Fruit fly (Drosophila melanogaster) whole organism, adult: ENCODE results near the gene His3.3B.

Source experiments
- CG11617 ChIP-seq: fragments of 200-800 bp; sonication (Bioruptor generic); optimal IDR thresholded peaks from 2 replicates; lab custom pipeline; 2017; ENCODE audit warnings: mild to moderate bottlenecking, missing biosample characterization, missing genetic modification reagents, missing genetic modification characterization
- CG12768 ChIP-seq: fragments of 200-800 bp; sonication (Bioruptor generic); optimal IDR thresholded peaks from 2 replicates; lab custom pipeline; 2017; ENCODE audit warnings: missing biosample characterization, missing genetic modification characterization, mild to moderate bottlenecking, moderate library complexity, missing genetic modification reagents
- CG14711 ChIP-seq: fragments of 200-800 bp; sonication (Bioruptor generic); optimal IDR thresholded peaks from 2 replicates; lab custom pipeline; 2018; ENCODE audit warnings: missing biosample characterization, mild to moderate bottlenecking, missing genetic modification characterization, moderate library complexity
- CG1620 ChIP-seq: fragments of 200-800 bp; sonication (Bioruptor generic); optimal IDR thresholded peaks from 2 replicates; lab custom pipeline; 2016; ENCODE audit warnings: missing biosample characterization, missing genetic modification characterization
- CG33017 ChIP-seq: fragments of 200-800 bp; sonication (Bioruptor generic); optimal IDR thresholded peaks from 2 replicates; lab custom pipeline; 2018; ENCODE audit warnings: missing biosample characterization, mild to moderate bottlenecking, missing genetic modification characterization, moderate library complexity
- CG5204 ChIP-seq: fragments of 200-800 bp; sonication (Bioruptor generic); optimal IDR thresholded peaks from 2 replicates; lab custom pipeline; 2016; ENCODE audit warnings: missing biosample characterization, missing genetic modification characterization
- CG7045 ChIP-seq: fragments of 200-800 bp; sonication (Bioruptor generic); optimal IDR thresholded peaks from 2 replicates; lab custom pipeline; 2017; ENCODE audit warnings: missing biosample characterization, mild to moderate bottlenecking, missing genetic modification characterization
- CG7101 ChIP-seq: fragments of 200-800 bp; sonication (Bioruptor generic); optimal IDR thresholded peaks from 2 replicates; lab custom pipeline; 2018; ENCODE audit warnings: missing biosample characterization, mild to moderate bottlenecking, missing genetic modification characterization, moderate library complexity
- Clk ChIP-seq: fragments of 200-800 bp; sonication (Bioruptor generic); optimal IDR thresholded peaks from 2 replicates; lab custom pipeline; 2017; ENCODE audit warnings: missing biosample characterization, missing genetic modification characterization
- Crg-1 ChIP-seq: fragments of 200-800 bp; sonication (Bioruptor generic); optimal IDR thresholded peaks from 2 replicates; lab custom pipeline; 2016; ENCODE audit warnings: missing biosample characterization, missing genetic modification characterization
- Hr96 ChIP-seq: fragments of 200-800 bp; sonication (Bioruptor generic); optimal IDR thresholded peaks from 2 replicates; lab custom pipeline; 2016; ENCODE audit warnings: missing biosample characterization, missing genetic modification characterization
- Mnt ChIP-seq: fragments of 200-800 bp; sonication (Bioruptor generic); optimal IDR thresholded peaks from 2 replicates; lab custom pipeline; 2016; ENCODE audit warnings: missing biosample characterization, mild to moderate bottlenecking, missing genetic modification characterization
- bab1 ChIP-seq: fragments of 200-800 bp; sonication (Bioruptor generic); optimal IDR thresholded peaks from 3 replicates; lab custom pipeline; 2019; ENCODE audit warnings: missing biosample characterization, mild to moderate bottlenecking, missing genetic modification characterization, moderate library complexity
- cic ChIP-seq: fragments of 200-800 bp; sonication (Bioruptor generic); optimal IDR thresholded peaks from 2 replicates; lab custom pipeline; 2017; ENCODE audit warnings: missing biosample characterization, mild to moderate bottlenecking, missing genetic modification characterization, moderate library complexity
- cnc ChIP-seq, 2 experiments: fragments of >200 bp; optimal IDR thresholded peaks; 2 replicates each; lab custom pipeline; 2017
- kay ChIP-seq: fragments of 200-800 bp; sonication (Bioruptor generic); peaks from one replicate; lab custom pipeline; 2016; ENCODE audit warnings: missing biosample characterization, missing genetic modification characterization, borderline replicate concordance
- ovo ChIP-seq: fragments of 200-800 bp; sonication (Bioruptor generic); optimal IDR thresholded peaks from 2 replicates; lab custom pipeline; 2016; ENCODE audit warnings: missing biosample characterization, missing genetic modification characterization
- pad ChIP-seq: fragments of 200-800 bp; sonication (Bioruptor generic); optimal IDR thresholded peaks from 3 replicates; lab custom pipeline; 2017; ENCODE audit warnings: missing biosample characterization, missing genetic modification characterization, mild to moderate bottlenecking, moderate library complexity, missing genetic modification reagents
- tj ChIP-seq: fragments of 200-800 bp; sonication (Bioruptor generic); optimal IDR thresholded peaks from 3 replicates; lab custom pipeline; 2017; ENCODE audit warnings: missing biosample characterization, mild to moderate bottlenecking, missing genetic modification characterization, moderate library complexity
- toe ChIP-seq: fragments of 200-800 bp; sonication (Bioruptor generic); optimal IDR thresholded peaks from 2 replicates; lab custom pipeline; 2016; ENCODE audit warnings: missing biosample characterization, missing genetic modification characterization

The His3.3B gene

DNA sequence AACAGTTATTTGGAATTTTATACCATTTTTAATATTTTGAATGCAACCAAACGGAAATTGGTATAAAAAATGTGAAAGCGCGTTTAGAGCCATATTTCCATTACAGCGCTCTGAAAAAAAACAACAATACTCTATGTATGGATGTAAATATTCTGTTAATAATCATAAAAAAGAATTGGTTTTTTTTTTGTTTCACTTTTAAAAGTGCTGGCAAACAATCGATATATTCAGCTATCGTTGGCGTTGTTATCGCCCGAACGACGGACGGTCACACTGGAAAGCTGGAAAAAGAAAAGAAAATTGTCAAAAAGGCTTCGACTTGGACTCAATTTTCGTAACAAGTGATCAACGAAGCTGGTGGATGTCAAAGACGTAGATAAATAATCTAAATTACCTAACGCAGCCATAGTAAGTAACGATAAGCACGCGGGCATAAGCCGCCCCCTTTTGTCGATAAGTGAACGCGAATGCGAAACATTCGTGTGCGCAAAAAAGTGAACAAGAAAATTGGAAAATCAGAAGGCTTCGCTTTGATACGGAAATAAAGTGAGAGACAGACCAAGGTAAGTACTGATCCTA is 14.2 kb downstream of the His3.3B start, which contains the start of gene CG7065:
CG7065 (plus strand) TSS at position 270 of the 579 bp plus-strand sequence.
- TF ChIP-seq Clk (GFP tag; lab: Kevin White, UChicago) (no peak), bab1 (GFP tag; lab: Kevin White, UChicago) (peak; percentile 42), CG33017 (tag; lab: Kevin White, UChicago) (no peak), CG7101 (tag; lab: Kevin White, UChicago) (peak; percentile 2)

DNA sequence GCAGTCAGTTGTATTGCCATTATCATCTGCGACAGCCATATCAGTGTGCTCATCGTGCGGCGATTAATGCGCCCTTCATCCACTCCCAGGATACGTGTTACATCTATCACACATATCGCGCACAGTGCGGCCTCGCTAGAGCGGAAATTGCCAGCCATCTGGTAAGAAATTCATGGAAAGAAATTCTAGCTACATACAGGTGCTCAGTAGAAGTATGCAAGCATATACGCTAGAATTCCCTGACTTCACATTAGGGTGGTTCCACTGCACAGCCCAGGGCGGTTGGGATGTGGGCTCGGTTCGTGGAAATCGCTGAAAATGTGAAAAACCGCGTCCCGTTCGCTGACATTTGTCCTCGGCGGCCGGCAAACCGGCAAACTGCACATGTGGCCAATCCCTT is 15.2 kb downstream of the His3.3B start:
- peak; percentile 44 for TF ChIP-seq toe (GFP tag; lab: Kevin White, UChicago)
- peak; percentile 15 for TF ChIP-seq tj
- TF ChIP-seq CG33017 (tag; lab: Kevin White, UChicago) = peak; percentile 1
- peak; percentile 15 for TF ChIP-seq CG14711 (tag; lab: Kevin White, UChicago)
- peak; percentile 49 for TF ChIP-seq CG7045 (GFP tag; lab: Kevin White, UChicago)
- TF ChIP-seq CG7101 (tag; lab: Kevin White, UChicago) = peak; percentile 30
- TF ChIP-seq CG5204 (GFP tag; lab: Kevin White, UChicago) = no peak
- TF ChIP-seq Crg-1 (GFP tag; lab: Kevin White, UChicago) = peak; percentile 16
- TF ChIP-seq cic = no peak
- TF ChIP-seq CG1620 (GFP tag; lab: Kevin White, UChicago) = no peak
- TF ChIP-seq CG12768 (GFP tag; lab: Kevin White, UChicago) = peak; percentile 41
- no peak for TF ChIP-seq ovo
- TF ChIP-seq Mnt (GFP tag; lab: Kevin White, UChicago) = no peak
- TF ChIP-seq Clk (GFP tag; lab: Kevin White, UChicago) = peak; percentile 6
- TF ChIP-seq cnc (optimal IDR thresholded peaks at IDR 0.05; lab: Kevin White, UChicago) = no peak
- TF ChIP-seq kay (GFP tag; lab: Kevin White, UChicago) = peak; percentile 76
- no peak for TF ChIP-seq bab1 (GFP tag; lab: Kevin White, UChicago)
- no peak for TF ChIP-seq Hr96 (GFP tag; lab: Kevin White, UChicago)
- no peak for TF ChIP-seq CG11617 (GFP tag; lab: Kevin White, UChicago)
- TF ChIP-seq pad (GFP tag; lab: Kevin White, UChicago) = peak; percentile 35

DNA sequence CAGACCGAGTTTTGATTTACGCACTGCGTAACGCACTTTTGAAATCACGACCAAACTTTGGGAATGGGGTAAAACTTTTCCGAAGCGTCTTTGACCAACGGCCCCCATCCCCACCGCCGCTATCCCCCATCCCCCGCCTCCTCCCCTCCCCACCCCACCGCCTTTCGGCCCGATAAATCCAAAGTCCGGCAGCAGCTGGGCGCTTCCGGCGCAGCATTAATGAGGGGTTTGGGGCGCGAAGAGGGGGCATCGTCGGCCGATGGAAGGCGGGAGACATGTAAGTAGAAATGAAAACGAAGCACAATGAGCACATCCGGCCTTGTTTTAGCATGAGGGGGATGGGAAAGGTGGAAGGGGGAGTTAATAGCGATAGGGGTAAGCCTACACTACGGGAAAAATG is 17.3 kb downstream of the His3.3B start:
- TF ChIP-seq tj (peak; percentile 32), Crg-1 (GFP tag; lab: Kevin White, UChicago) (no peak), ovo (no peak), cic (peak; percentile 19), Clk (GFP tag; lab: Kevin White, UChicago) (no peak), CG5204 (GFP tag; lab: Kevin White, UChicago) (no peak), CG11617 (GFP tag; lab: Kevin White, UChicago) (no peak), CG14711 (tag; lab: Kevin White, UChicago) (no peak)

DNA sequence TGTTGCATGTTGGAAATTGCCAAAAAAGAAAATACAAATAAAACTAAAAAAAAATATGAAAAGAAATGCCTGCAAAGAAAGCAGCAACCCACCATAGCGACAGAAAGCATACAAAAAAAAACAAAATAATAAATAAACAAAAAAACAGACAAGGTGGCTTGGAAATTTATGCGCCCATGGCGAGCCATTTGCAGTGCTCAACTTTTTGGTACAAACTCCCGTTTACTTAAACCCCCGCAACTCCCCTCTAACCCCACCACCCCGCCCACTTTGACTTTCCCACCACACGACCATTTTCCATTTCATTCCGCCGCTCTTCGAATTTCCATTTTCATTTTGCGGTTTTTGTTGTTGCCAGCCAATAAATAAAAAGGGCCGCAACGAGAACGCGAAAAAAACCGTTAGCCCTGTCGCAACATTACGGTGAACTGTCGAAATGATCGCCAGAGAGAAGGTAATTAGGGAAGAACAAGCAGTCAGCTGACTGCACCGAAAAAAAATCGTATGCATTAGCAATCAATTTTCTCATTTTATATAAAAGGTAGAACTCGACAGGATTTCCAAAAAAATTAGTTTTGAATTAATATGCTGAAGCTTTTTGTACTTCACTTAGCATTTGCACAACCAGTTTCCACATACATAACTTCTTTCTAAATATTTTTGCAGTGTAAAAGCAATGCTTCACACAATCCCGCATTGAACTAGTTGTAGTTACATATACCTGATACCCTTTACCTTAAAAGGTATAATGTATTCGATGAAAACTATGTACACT is 19.5 kb downstream of the His3.3B start:
- TF ChIP-seq CG12768 (GFP tag; lab: Kevin White, UChicago) = no peak
- TF ChIP-seq bab1 (GFP tag; lab: Kevin White, UChicago) = peak; percentile 63
- TF ChIP-seq ovo = peak; percentile 19
- peak; percentile 36 for TF ChIP-seq pad (GFP tag; lab: Kevin White, UChicago)

- no peak for TF ChIP-seq Crg-1 (GFP tag; lab: Kevin White, UChicago)
- peak; percentile 19 for TF ChIP-seq CG7101 (tag; lab: Kevin White, UChicago)
- TF ChIP-seq CG12768 (GFP tag; lab: Kevin White, UChicago) = peak; percentile 25
- no peak for TF ChIP-seq CG5204 (GFP tag; lab: Kevin White, UChicago)
- TF ChIP-seq CG33017 (tag; lab: Kevin White, UChicago) = peak; percentile 27
- no peak for TF ChIP-seq bab1 (GFP tag; lab: Kevin White, UChicago)
- no peak for TF ChIP-seq Mnt (GFP tag; lab: Kevin White, UChicago)
- TF ChIP-seq CG7045 (GFP tag; lab: Kevin White, UChicago) = no peak
- TF ChIP-seq CG11617 (GFP tag; lab: Kevin White, UChicago) = peak; percentile 3
Observed at dm6 chrX:9134922-9135453, 21.5 kb downstream of the His3.3B start, which contains the start of gene fend. Gene fend (minus strand): TSS chrX:9135099.

dm6 chrX:9134241-9134849 is 22.1 kb downstream of the His3.3B start:
- TF ChIP-seq CG11617 (GFP tag; lab: Kevin White, UChicago) (no peak), CG7045 (GFP tag; lab: Kevin White, UChicago) (no peak), tj (peak; percentile 79), kay (GFP tag; lab: Kevin White, UChicago) (no peak), ovo (peak; percentile 24), pad (GFP tag; lab: Kevin White, UChicago) (peak; percentile 71)
